Worm (Caenorhabditis elegans): ENCODE results near the gene Y17G9B.2.

The Y17G9B.2 gene

DNA sequence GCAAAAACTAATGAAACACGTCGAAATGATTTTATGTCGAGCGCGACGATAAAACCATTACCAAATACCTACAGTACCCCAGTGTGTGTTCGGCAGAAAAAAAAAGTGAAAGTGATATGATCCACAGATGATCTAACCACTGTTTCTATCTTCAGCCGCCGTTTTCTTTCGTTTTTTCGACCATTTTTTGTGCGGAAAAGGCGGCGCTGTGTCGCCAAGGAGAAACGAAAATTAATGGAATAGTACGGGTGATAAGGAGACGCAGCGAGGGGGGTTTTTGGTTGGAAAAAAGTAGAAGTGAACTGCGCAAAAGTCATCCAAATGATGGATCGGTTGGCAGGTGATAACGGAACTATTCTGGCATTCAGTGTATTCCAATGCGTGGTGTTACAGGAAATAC lies 31.2 kb downstream of the Y17G9B.2 start:
- TF ChIP-seq ccch-3 (GFP tag; optimal IDR thresholded peaks at IDR 0.05) (no peak), hmg-1.2 (GFP tag; IDR thresholded peaks at IDR 0.05) (0 out of 2 replicates have a peak, but pooled peaks have one; percentile 9)

ce11 chrIV:4799114-4799513 lies 35.2 kb downstream of the Y17G9B.2 start, which contains the start of gene eor-1:
Gene eor-1 (minus strand): TSS chrIV:4799178.
- TF ChIP-seq lin-35 (GFP tag; optimal IDR thresholded peaks at IDR 0.05) = no peak
- peak; percentile 27 for TF ChIP-seq snpc-3.4 (tag; optimal IDR thresholded peaks at IDR 0.05)
- TF ChIP-seq attf-5 (GFP tag; optimal IDR thresholded peaks at IDR 0.05) = peak; percentile 40
- TF ChIP-seq mcd-1 (GFP tag; IDR thresholded peaks at IDR 0.05) = peak; percentile 79
- TF ChIP-seq B0261.1 (tag; optimal IDR thresholded peaks at IDR 0.05) = no peak
- no peak for TF ChIP-seq hlh-26 (GFP tag; conservative IDR thresholded peaks at IDR 0.05)
- TF ChIP-seq rec-8 (tag; optimal IDR thresholded peaks at IDR 0.05) = no peak
- no peak for TF ChIP-seq F49E8.2 (tag; optimal IDR thresholded peaks at IDR 0.05; ENCODE audit: insufficient read depth)
- TF ChIP-seq lin-40 (tag; optimal IDR thresholded peaks at IDR 0.05) = peak; percentile 3
- TF ChIP-seq snpc-4 (GFP tag; optimal IDR thresholded peaks at IDR 0.05) = peak; percentile 15
- TF ChIP-seq snpc-4 (tag; optimal IDR thresholded peaks at IDR 0.05) = peak in 2 of 4 experiments; percentile 6 to 58
- no peak for TF ChIP-seq ama-1 (optimal IDR thresholded peaks at IDR 0.05)
- TF ChIP-seq ama-1 (GFP tag; optimal IDR thresholded peaks at IDR 0.05) = peak in 1 of 2 experiments; percentile 44
- TF ChIP-seq nhr-27 (tag; optimal IDR thresholded peaks at IDR 0.05) = no peak

ce11 chrIV:4802494-4802893 lies 38.5 kb downstream of the Y17G9B.2 start, which contains the start of gene dpf-7:
Gene dpf-7 (minus strand): TSS chrIV:4802594.
- TF ChIP-seq mxl-1 (tag; optimal IDR thresholded peaks at IDR 0.05) = no peak
- no peak for TF ChIP-seq lir-1 (GFP tag; conservative IDR thresholded peaks at IDR 0.05)
- no peak for TF ChIP-seq dpl-1 (GFP tag; optimal IDR thresholded peaks at IDR 0.05)

- TF ChIP-seq athp-1 (tag; optimal IDR thresholded peaks at IDR 0.05) = no peak
- TF ChIP-seq B0035.1 (tag; optimal IDR thresholded peaks at IDR 0.05) = no peak
- no peak for TF ChIP-seq nhr-27 (tag; optimal IDR thresholded peaks at IDR 0.05)
- 0 out of 2 replicates have a peak, but pooled peaks have one; percentile 20 for TF ChIP-seq ekl-4 (GFP tag; IDR thresholded peaks at IDR 0.05)
- no peak for TF ChIP-seq lin-35 (GFP tag; optimal IDR thresholded peaks at IDR 0.05)
- no peak for TF ChIP-seq snpc-3.4 (tag; optimal IDR thresholded peaks at IDR 0.05)
- no peak for TF ChIP-seq ets-4 (GFP tag; optimal IDR thresholded peaks at IDR 0.05)
- TF ChIP-seq hrde-1 (tag; optimal IDR thresholded peaks at IDR 0.05; ENCODE audit: borderline replicate concordance) = peak; percentile 23
Observed at ce11 chrIV:4806486-4806885, 42.5 kb downstream of the Y17G9B.2 start, which contains the start of gene dpf-5. Gene dpf-5 (minus strand): TSS chrIV:4806586.

- TF ChIP-seq madf-6 (GFP tag; IDR thresholded peaks at IDR 0.05) = no peak
- no peak for TF ChIP-seq K12H6.12 (tag; optimal IDR thresholded peaks at IDR 0.05)
- TF ChIP-seq lin-40 (tag; optimal IDR thresholded peaks at IDR 0.05) = no peak
- TF ChIP-seq snpc-4 (GFP tag; optimal IDR thresholded peaks at IDR 0.05) = no peak
- TF ChIP-seq snpc-4 (tag; optimal IDR thresholded peaks at IDR 0.05) = peak in 1 of 4 experiments; percentile 42
- TF ChIP-seq C06A6.2 (GFP tag; conservative IDR thresholded peaks at IDR 0.05) = no peak
- no peak for TF ChIP-seq C17E4.6 (GFP tag; IDR thresholded peaks at IDR 0.05)
- TF ChIP-seq hrde-1 (tag; optimal IDR thresholded peaks at IDR 0.05; ENCODE audit: borderline replicate concordance) = peak; percentile 22
- no peak for TF ChIP-seq ceh-58 (GFP tag; IDR thresholded peaks at IDR 0.05)
- TF ChIP-seq athp-1 (tag; optimal IDR thresholded peaks at IDR 0.05) = no peak
- TF ChIP-seq nfyb-1 (GFP tag; IDR thresholded peaks at IDR 0.05) = no peak
Observed at ce11 chrIV:4807219-4807618, 43.3 kb downstream of the Y17G9B.2 start, which contains the start of gene H06H21.11. Gene H06H21.11 (minus strand): TSS chrIV:4807319.

Measured in whole organism, young adult.